Fruit fly (Drosophila melanogaster) whole organism, adult: Measurements from ENCODE around the gene Frmd5.

Experiments
- CG11617 ChIP-seq: fragments of 200-800 bp; sonication (Bioruptor generic); optimal IDR thresholded peaks from 2 replicates; lab custom pipeline; 2017; ENCODE audit warnings: mild to moderate bottlenecking, missing biosample characterization, missing genetic modification reagents, missing genetic modification characterization
- CG14711 ChIP-seq: fragments of 200-800 bp; sonication (Bioruptor generic); optimal IDR thresholded peaks from 2 replicates; lab custom pipeline; 2018; ENCODE audit warnings: missing biosample characterization, mild to moderate bottlenecking, missing genetic modification characterization, moderate library complexity
- CG1620 ChIP-seq: fragments of 200-800 bp; sonication (Bioruptor generic); optimal IDR thresholded peaks from 2 replicates; lab custom pipeline; 2016; ENCODE audit warnings: missing biosample characterization, missing genetic modification characterization
- CG7101 ChIP-seq: fragments of 200-800 bp; sonication (Bioruptor generic); optimal IDR thresholded peaks from 2 replicates; lab custom pipeline; 2018; ENCODE audit warnings: missing biosample characterization, mild to moderate bottlenecking, missing genetic modification characterization, moderate library complexity
- Clk ChIP-seq: fragments of 200-800 bp; sonication (Bioruptor generic); optimal IDR thresholded peaks from 2 replicates; lab custom pipeline; 2017; ENCODE audit warnings: missing biosample characterization, missing genetic modification characterization
- Crg-1 ChIP-seq: fragments of 200-800 bp; sonication (Bioruptor generic); optimal IDR thresholded peaks from 2 replicates; lab custom pipeline; 2016; ENCODE audit warnings: missing biosample characterization, missing genetic modification characterization
- bab1 ChIP-seq: fragments of 200-800 bp; sonication (Bioruptor generic); optimal IDR thresholded peaks from 3 replicates; lab custom pipeline; 2019; ENCODE audit warnings: missing biosample characterization, mild to moderate bottlenecking, missing genetic modification characterization, moderate library complexity
- cic ChIP-seq: fragments of 200-800 bp; sonication (Bioruptor generic); optimal IDR thresholded peaks from 2 replicates; lab custom pipeline; 2017; ENCODE audit warnings: missing biosample characterization, mild to moderate bottlenecking, missing genetic modification characterization, moderate library complexity
- kay ChIP-seq: fragments of 200-800 bp; sonication (Bioruptor generic); peaks from one replicate; lab custom pipeline; 2016; ENCODE audit warnings: missing biosample characterization, missing genetic modification characterization, borderline replicate concordance
- ovo ChIP-seq: fragments of 200-800 bp; sonication (Bioruptor generic); optimal IDR thresholded peaks from 2 replicates; lab custom pipeline; 2016; ENCODE audit warnings: missing biosample characterization, missing genetic modification characterization
- pad ChIP-seq: fragments of 200-800 bp; sonication (Bioruptor generic); optimal IDR thresholded peaks from 3 replicates; lab custom pipeline; 2017; ENCODE audit warnings: missing biosample characterization, missing genetic modification characterization, mild to moderate bottlenecking, moderate library complexity, missing genetic modification reagents
- tj ChIP-seq: fragments of 200-800 bp; sonication (Bioruptor generic); optimal IDR thresholded peaks from 3 replicates; lab custom pipeline; 2017; ENCODE audit warnings: missing biosample characterization, mild to moderate bottlenecking, missing genetic modification characterization, moderate library complexity

dm6 chr2L:10353871-10354270, 9.6 kb downstream of the Frmd5 start, which contains the start of gene CG34367:
- TF ChIP-seq kay (GFP tag; lab: Kevin White, UChicago) = no peak
- TF ChIP-seq pad (GFP tag; lab: Kevin White, UChicago) = no peak
- TF ChIP-seq CG1620 (GFP tag; lab: Kevin White, UChicago) = no peak
- TF ChIP-seq CG14711 (tag; lab: Kevin White, UChicago) = no peak
- no peak for TF ChIP-seq CG11617 (GFP tag; lab: Kevin White, UChicago)
- TF ChIP-seq CG7101 (tag; lab: Kevin White, UChicago) = no peak
- TF ChIP-seq Clk = no peak
- TF ChIP-seq cic (GFP tag; lab: Kevin White, UChicago) = no peak
- TF ChIP-seq Crg-1 (GFP tag; lab: Kevin White, UChicago) = no peak
- TF ChIP-seq tj = no peak
- TF ChIP-seq ovo = no peak
- no peak for TF ChIP-seq bab1 (GFP tag; lab: Kevin White, UChicago)
